Worm (Caenorhabditis elegans) whole organism, early embryonic: ENCODE measurements around the gene lact-2.

ENCODE experiments used
- B0310.2 ChIP-seq: sonication (generic microtip); optimal IDR thresholded peaks from 2 replicates; lab custom pipeline; 2016; ENCODE audit warnings: mild to moderate bottlenecking, missing genetic modification characterization, missing compliant biosample characterization
- F13C5.2 ChIP-seq: sonication (generic microtip); optimal IDR thresholded peaks from 2 replicates; lab custom pipeline; 2017; ENCODE audit warnings: mild to moderate bottlenecking, missing genetic modification characterization, inconsistent platforms, missing compliant biosample characterization
- aly-1 ChIP-seq: sonication (generic microtip); optimal IDR thresholded peaks from 2 replicates; lab custom pipeline; 2016; ENCODE audit warnings: missing genetic modification characterization, missing compliant biosample characterization
- ama-1 ChIP-seq: fragments of 150-350 bp; optimal IDR thresholded peaks from 2 replicates; lab custom pipeline; 2014
- ceh-13 ChIP-seq: fragments of 200-800 bp; sonication (Bioruptor generic); optimal IDR thresholded peaks from 2 replicates; lab custom pipeline; 2018; ENCODE audit warnings: mild to moderate bottlenecking, missing genetic modification characterization, missing compliant biosample characterization
- ceh-36 ChIP-seq: sonication (generic microtip); optimal IDR thresholded peaks from 2 replicates; lab custom pipeline; 2016; ENCODE audit warnings: missing genetic modification characterization, inconsistent platforms, missing compliant biosample characterization
- ets-7 ChIP-seq: sonication (generic microtip); optimal IDR thresholded peaks from 2 replicates; lab custom pipeline; 2016; ENCODE audit warnings: missing genotype, missing genetic modification characterization, missing compliant biosample characterization
- flt-1 ChIP-seq: fragments of 200-800 bp; sonication (Bioruptor generic); IDR thresholded peaks from 2 replicates; pipeline ENCODE4 v1.3.6; 2022; ENCODE audit warnings: missing genetic modification characterization, missing compliant biosample characterization
- hmbx-1 ChIP-seq: sonication (generic microtip); optimal IDR thresholded peaks from 2 replicates; lab custom pipeline; 2016; ENCODE audit warnings: mild to moderate bottlenecking, missing genetic modification characterization, missing compliant biosample characterization
- hmg-4 ChIP-seq: fragments of 200-800 bp; sonication (Bioruptor generic); optimal IDR thresholded peaks from 2 replicates; lab custom pipeline; 2018; ENCODE audit warnings: mild to moderate bottlenecking, missing genetic modification characterization, missing compliant biosample characterization
- hnd-1 ChIP-seq: sonication (generic microtip); optimal IDR thresholded peaks from 2 replicates; lab custom pipeline; 2016; ENCODE audit warnings: missing genetic modification characterization, missing compliant biosample characterization
- pes-1 ChIP-seq: fragments of 200-800 bp; sonication (Bioruptor generic); IDR thresholded peaks from 2 replicates; pipeline ENCODE4 v1.3.6; 2022; ENCODE audit warnings: missing genetic modification reagents, missing genetic modification characterization, missing compliant biosample characterization
- scrt-1 ChIP-seq: fragments of 200-800 bp; sonication (Bioruptor generic); IDR thresholded peaks from 2 replicates; pipeline ENCODE4 v1.3.6; 2022; ENCODE audit warnings: missing genetic modification characterization, missing compliant biosample characterization
- sea-1 ChIP-seq: fragments of 200-800 bp; sonication (Bioruptor generic); conservative IDR thresholded peaks from 2 replicates; pipeline ENCODE4 v1.3.6; 2022; ENCODE audit warnings: missing genetic modification characterization, missing compliant biosample characterization
- tbx-11 ChIP-seq: fragments of 200-800 bp; sonication (Bioruptor generic); IDR thresholded peaks from 2 replicates; pipeline ENCODE4 v1.3.6; 2022; ENCODE audit warnings: missing genetic modification characterization, missing compliant biosample characterization
- tbx-37 ChIP-seq: fragments of 200-800 bp; sonication (Bioruptor generic); conservative IDR thresholded peaks from 2 replicates; pipeline ENCODE4 v1.3.6; 2022; ENCODE audit warnings: missing genetic modification reagents, missing genetic modification characterization, missing compliant biosample characterization
- tra-4 ChIP-seq: sonication (generic microtip); optimal IDR thresholded peaks from 2 replicates; lab custom pipeline; 2017; ENCODE audit warnings: missing genetic modification characterization, missing compliant biosample characterization

Gene lact-2

DNA sequence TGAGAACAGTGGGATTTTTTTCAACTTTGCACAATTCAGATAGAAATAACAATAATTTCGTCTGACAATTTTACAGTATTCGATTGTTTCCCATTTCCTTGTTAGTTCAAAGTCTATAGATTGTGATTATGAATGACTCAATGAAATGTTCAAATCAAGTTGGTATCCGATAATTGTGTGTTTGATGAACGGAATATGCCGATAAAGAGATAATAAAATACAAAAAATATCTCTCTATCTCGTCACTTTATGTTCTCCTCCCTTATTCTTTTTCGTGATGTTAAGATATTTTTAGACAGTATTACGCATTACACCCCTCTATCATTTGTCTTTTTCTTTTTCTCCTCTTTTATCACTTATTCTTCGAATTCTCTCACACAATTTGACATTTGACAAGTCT is 27.8 kb downstream of the lact-2 start, which contains the start of gene F27E5.7:
Gene F27E5.7 (plus strand): TSS at position 301 of the 400 bp plus-strand sequence.
- TF ChIP-seq scrt-1 (GFP tag; lab: Robert Waterston, UW), result no peak
- TF ChIP-seq tra-4, result no peak
- TF ChIP-seq ets-7 (tag; lab: Kevin White, UChicago), result no peak
- TF ChIP-seq ama-1 (lab: Kevin White, UChicago), result no peak
- TF ChIP-seq flt-1 (GFP tag; lab: Robert Waterston, UW), result no peak
- no peak for TF ChIP-seq hnd-1 (tag; lab: Kevin White, UChicago)
- TF ChIP-seq B0310.2 (tag; lab: Kevin White, UChicago), result no peak
- TF ChIP-seq tbx-11, result no peak
- no peak for TF ChIP-seq hmg-4
- no peak for TF ChIP-seq aly-1
- no peak for TF ChIP-seq sea-1 (GFP tag; lab: Robert Waterston, UW)
- TF ChIP-seq ceh-13 (GFP tag; lab: Kevin White, UChicago), result no peak
- no peak for TF ChIP-seq hmbx-1 (tag; lab: Kevin White, UChicago)
- no peak for TF ChIP-seq pes-1 (GFP tag; lab: Robert Waterston, UW)
- TF ChIP-seq tbx-37 (GFP tag; lab: Robert Waterston, UW), result no peak
- TF ChIP-seq ceh-36 (tag; lab: Kevin White, UChicago), result no peak
- no peak for TF ChIP-seq F13C5.2

DNA sequence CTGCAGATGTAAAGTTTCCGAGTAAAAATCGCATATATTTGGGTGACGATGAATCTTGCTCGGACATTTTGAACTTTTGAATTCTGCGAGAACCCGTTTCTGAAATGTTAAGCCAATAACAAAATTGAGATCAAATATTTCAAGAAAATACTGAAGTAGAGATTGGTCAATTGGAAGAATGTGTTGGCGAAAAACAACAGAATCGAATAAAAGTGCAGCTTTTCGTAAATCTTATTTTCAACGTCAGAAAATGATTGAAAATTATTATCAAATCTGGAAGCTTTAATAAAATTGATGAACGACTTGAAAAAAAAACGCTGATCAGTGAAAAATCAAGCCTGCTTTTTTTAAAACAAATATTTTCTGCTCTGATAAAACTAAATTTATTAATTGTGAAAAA is 32.7 kb downstream of the lact-2 start, which contains the start of gene F27E5.8:
Gene F27E5.8 (minus strand): TSS at position 101 of the 400 bp plus-strand sequence.
- TF ChIP-seq ceh-36 (tag; lab: Kevin White, UChicago) (no peak), ama-1 (lab: Kevin White, UChicago) (no peak), ceh-13 (GFP tag; lab: Kevin White, UChicago) (no peak), pes-1 (GFP tag; lab: Robert Waterston, UW) (no peak), aly-1 (no peak), scrt-1 (GFP tag; lab: Robert Waterston, UW) (no peak), F13C5.2 (no peak), hnd-1 (tag; lab: Kevin White, UChicago) (no peak), hmbx-1 (tag; lab: Kevin White, UChicago) (no peak), sea-1 (GFP tag; lab: Robert Waterston, UW) (no peak), tra-4 (no peak), flt-1 (GFP tag; lab: Robert Waterston, UW) (no peak), tbx-37 (GFP tag; lab: Robert Waterston, UW) (no peak), B0310.2 (tag; lab: Kevin White, UChicago) (no peak), ets-7 (tag; lab: Kevin White, UChicago) (no peak), hmg-4 (no peak), tbx-11 (no peak)

DNA sequence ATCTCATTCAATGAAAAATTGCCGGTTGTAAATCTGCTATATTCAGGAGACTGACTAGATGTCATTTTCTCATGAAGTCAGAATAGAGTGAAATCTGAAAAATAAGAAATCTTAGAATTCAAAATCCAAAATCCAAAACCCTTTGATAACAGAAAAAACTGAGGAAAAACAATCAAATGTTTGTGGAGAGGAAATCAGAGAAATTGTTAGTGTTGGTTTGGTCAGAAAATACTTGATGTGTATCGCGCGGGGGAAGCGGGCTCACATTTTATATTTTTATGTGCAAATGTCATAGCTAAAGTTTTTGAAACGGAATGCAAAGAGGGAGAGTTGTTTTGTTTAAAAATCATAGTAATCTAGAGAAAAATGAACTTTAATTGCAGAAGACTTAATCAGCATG is 37.1 kb downstream of the lact-2 start, which contains the start of gene F27E5.5:
Gene F27E5.5 (minus strand): TSS at position 101 of the 400 bp plus-strand sequence.
- no peak for TF ChIP-seq hmbx-1 (tag; lab: Kevin White, UChicago)
- TF ChIP-seq tra-4, result no peak
- no peak for TF ChIP-seq flt-1 (GFP tag; lab: Robert Waterston, UW)
- TF ChIP-seq tbx-11, result no peak
- no peak for TF ChIP-seq sea-1 (GFP tag; lab: Robert Waterston, UW)
- no peak for TF ChIP-seq ceh-36 (tag; lab: Kevin White, UChicago)
- no peak for TF ChIP-seq scrt-1 (GFP tag; lab: Robert Waterston, UW)
- no peak for TF ChIP-seq aly-1
- no peak for TF ChIP-seq pes-1 (GFP tag; lab: Robert Waterston, UW)

ce11 chrII:10132818-10133217 is 38.1 kb downstream of the lact-2 start:
- no peak for TF ChIP-seq ceh-13 (GFP tag; lab: Kevin White, UChicago)
- TF ChIP-seq sea-1 (GFP tag; lab: Robert Waterston, UW), result no peak
- TF ChIP-seq tbx-37 (GFP tag; lab: Robert Waterston, UW), result no peak
- no peak for TF ChIP-seq hmbx-1 (tag; lab: Kevin White, UChicago)
- TF ChIP-seq hnd-1 (tag; lab: Kevin White, UChicago), result no peak
- no peak for TF ChIP-seq ceh-36 (tag; lab: Kevin White, UChicago)
- no peak for TF ChIP-seq pes-1 (GFP tag; lab: Robert Waterston, UW)
- TF ChIP-seq tra-4, result no peak
- no peak for TF ChIP-seq ets-7 (tag; lab: Kevin White, UChicago)

DNA sequence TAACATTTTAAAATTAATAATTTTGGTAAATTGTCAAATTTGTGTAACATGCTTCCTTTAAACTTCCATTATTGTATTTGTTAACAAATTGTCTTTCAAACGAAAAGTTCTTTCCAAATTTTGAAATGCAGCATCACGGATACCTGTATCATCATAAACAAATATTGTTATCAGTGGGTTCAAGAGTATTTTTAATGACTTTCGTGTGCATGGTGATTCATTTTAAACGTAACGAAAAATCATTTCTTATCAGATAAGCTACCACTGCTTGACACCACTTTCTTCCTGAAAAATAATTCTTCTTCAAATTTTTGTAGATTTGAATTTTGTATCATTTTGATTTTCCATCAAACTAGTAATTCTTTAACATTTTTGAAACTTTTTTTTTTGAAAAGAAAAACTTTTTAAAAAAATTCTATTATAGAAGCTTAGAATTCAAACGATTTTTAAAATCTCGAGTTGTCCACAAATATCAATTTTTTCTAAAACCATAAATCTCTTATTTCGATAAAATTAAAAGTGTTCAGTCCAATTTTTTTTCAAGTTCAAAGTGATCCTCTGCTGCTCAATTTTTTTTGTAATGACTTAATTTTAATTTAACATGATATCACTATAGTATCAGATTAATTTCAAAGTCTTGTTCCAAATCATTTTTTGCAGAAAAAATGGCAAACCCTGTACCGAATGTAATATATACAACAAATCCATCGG is 39.8 kb downstream of the lact-2 start, which contains the start of gene F27E5.9:
Gene F27E5.9 (plus strand): TSS at position 661 of the 711 bp plus-strand sequence.
- TF ChIP-seq tra-4 (no peak), pes-1 (GFP tag; lab: Robert Waterston, UW) (no peak), sea-1 (GFP tag; lab: Robert Waterston, UW) (no peak), flt-1 (GFP tag; lab: Robert Waterston, UW) (no peak), ceh-36 (tag; lab: Kevin White, UChicago) (no peak), F13C5.2 (no peak), ets-7 (tag; lab: Kevin White, UChicago) (no peak), hmg-4 (no peak), aly-1 (no peak), ceh-13 (GFP tag; lab: Kevin White, UChicago) (no peak), B0310.2 (tag; lab: Kevin White, UChicago) (no peak), hmbx-1 (tag; lab: Kevin White, UChicago) (no peak), scrt-1 (GFP tag; lab: Robert Waterston, UW) (no peak), tbx-11 (no peak)

ce11 chrII:10136771-10137170 is 42.1 kb downstream of the lact-2 start:
- TF ChIP-seq aly-1 (no peak), tbx-37 (GFP tag; lab: Robert Waterston, UW) (no peak), sea-1 (GFP tag; lab: Robert Waterston, UW) (no peak), pes-1 (GFP tag; lab: Robert Waterston, UW) (no peak), ama-1 (lab: Kevin White, UChicago) (no peak), hmg-4 (no peak), flt-1 (GFP tag; lab: Robert Waterston, UW) (no peak), tbx-11 (no peak), hmbx-1 (tag; lab: Kevin White, UChicago) (no peak), tra-4 (no peak), ceh-13 (GFP tag; lab: Kevin White, UChicago) (no peak), ceh-36 (tag; lab: Kevin White, UChicago) (no peak), B0310.2 (tag; lab: Kevin White, UChicago) (no peak), F13C5.2 (no peak), scrt-1 (GFP tag; lab: Robert Waterston, UW) (no peak), ets-7 (tag; lab: Kevin White, UChicago) (no peak), hnd-1 (tag; lab: Kevin White, UChicago) (no peak)
